Worm (Caenorhabditis elegans) whole organism, young adult: ENCODE measurements around the gene clc-19.

Experiments used
- B0336.3 ChIP-seq: fragments of 200-800 bp; sonication (Bioruptor generic); IDR thresholded peaks from 2 replicates; pipeline ENCODE4 v1.3.6; 2022; ENCODE audit warnings: missing genetic modification characterization, missing compliant biosample characterization
- D2030.7 ChIP-seq: fragments of 200-800 bp; sonication (Bioruptor generic); IDR thresholded peaks from 2 replicates; pipeline ENCODE4 v1.3.6; 2022; ENCODE audit warnings: missing genetic modification reagents, missing genetic modification characterization, missing compliant biosample characterization
- F22D6.2 ChIP-seq: sonication (generic microtip); optimal IDR thresholded peaks from 2 replicates; lab custom pipeline; 2016; ENCODE audit warnings: mild to moderate bottlenecking, missing genetic modification characterization, missing compliant biosample characterization
- F23B12.7 ChIP-seq: sonication (generic microtip); optimal IDR thresholded peaks from 2 replicates; lab custom pipeline; 2017; ENCODE audit warnings: missing genetic modification characterization, mild to moderate bottlenecking, missing compliant biosample characterization, antibody characterized with exemption, moderate library complexity; ENCODE audit not compliant: insufficient read depth
- F52B5.7 ChIP-seq: sonication (generic microtip); optimal IDR thresholded peaks from 2 replicates; lab custom pipeline; 2016; ENCODE audit warnings: mild to moderate bottlenecking, missing genetic modification characterization, missing compliant biosample characterization
- Y53G8AR.9 ChIP-seq: fragments of 200-800 bp; sonication (Bioruptor generic); conservative IDR thresholded peaks from 2 replicates; pipeline ENCODE4 v1.3.6; 2022; ENCODE audit warnings: missing genetic modification reagents, missing genetic modification characterization, missing compliant biosample characterization
- Y95B8A.8 ChIP-seq: fragments of 200-800 bp; sonication (Bioruptor generic); IDR thresholded peaks from 2 replicates; pipeline ENCODE4 v1.3.6; 2022; ENCODE audit warnings: missing genetic modification reagents, missing genetic modification characterization, missing compliant biosample characterization
- athp-1 ChIP-seq: sonication (generic microtip); optimal IDR thresholded peaks from 2 replicates; lab custom pipeline; 2017; ENCODE audit warnings: mild to moderate bottlenecking, missing genetic modification characterization, missing compliant biosample characterization
- attf-3 ChIP-seq: fragments of 200-800 bp; sonication (Bioruptor generic); conservative IDR thresholded peaks from 2 replicates; pipeline ENCODE4 v1.3.6; 2022; ENCODE audit warnings: missing genetic modification reagents, missing genetic modification characterization, missing compliant biosample characterization
- cebp-1 ChIP-seq, 2 experiments: fragments of 200-800 bp in 1 of 2; sonication (Bioruptor generic) in 1 of 2; sonication (generic microtip) in 1 of 2; IDR thresholded peaks in 1 of 2; optimal IDR thresholded peaks in 1 of 2; 2 replicates each; pipeline versions ENCODE4 v1.3.6 to Lab custom; 2017 to 2022; ENCODE audit warnings: missing compliant biosample characterization in 2 of 2, missing genetic modification characterization in 2 of 2, mild to moderate bottlenecking in 1 of 2, missing genetic modification reagents in 1 of 2, moderate library complexity in 1 of 2
- ceh-58 ChIP-seq: fragments of 200-800 bp; sonication (Bioruptor generic); IDR thresholded peaks from 2 replicates; pipeline ENCODE4 v1.3.6; 2022; ENCODE audit warnings: missing genetic modification characterization, missing compliant biosample characterization
- ceh-91 ChIP-seq: fragments of 200-800 bp; sonication (Bioruptor generic); IDR thresholded peaks from 2 replicates; pipeline ENCODE4 v1.3.6; 2022; ENCODE audit warnings: missing genetic modification reagents, missing genetic modification characterization, missing compliant biosample characterization
- chd-7 ChIP-seq: sonication (generic microtip); optimal IDR thresholded peaks from 2 replicates; lab custom pipeline; 2016; ENCODE audit warnings: mild to moderate bottlenecking, missing genetic modification characterization, moderate library complexity, missing compliant biosample characterization
- dpl-1 ChIP-seq: fragments of 150-350 bp; optimal IDR thresholded peaks from 2 replicates; lab custom pipeline; 2014; ENCODE audit warnings: missing biosample characterization, missing genetic modification reagents, missing genetic modification characterization
- efl-1 ChIP-seq: fragments of 150-350 bp; optimal IDR thresholded peaks from 2 replicates; lab custom pipeline; 2014; ENCODE audit warnings: missing biosample characterization, missing genetic modification reagents, missing genetic modification characterization
- egl-18 ChIP-seq: fragments of 200-800 bp; sonication (Bioruptor generic); IDR thresholded peaks from 2 replicates; pipeline ENCODE4 v1.3.6; 2022; ENCODE audit warnings: missing genetic modification reagents, missing genetic modification characterization, missing compliant biosample characterization
- ekl-4 ChIP-seq: fragments of 200-800 bp; sonication (Bioruptor generic); IDR thresholded peaks from 2 replicates; pipeline ENCODE4 v1.3.6; 2022; ENCODE audit warnings: missing genetic modification reagents, missing genetic modification characterization, missing compliant biosample characterization
- him-1 ChIP-seq: sonication (generic microtip); optimal IDR thresholded peaks from 2 replicates; lab custom pipeline; 2016; ENCODE audit warnings: missing genotype, missing genetic modification reagents, missing genetic modification characterization, missing compliant biosample characterization
- hmg-1.2 ChIP-seq: fragments of 200-800 bp; sonication (Bioruptor generic); IDR thresholded peaks from 2 replicates; pipeline ENCODE4 v1.3.6; 2022; ENCODE audit warnings: missing genetic modification reagents, missing genetic modification characterization, missing compliant biosample characterization
- hsf-1 ChIP-seq: fragments of 200-800 bp; sonication (Bioruptor generic); IDR thresholded peaks from 2 replicates; pipeline ENCODE4 v1.3.6; 2022; ENCODE audit warnings: missing genetic modification reagents, missing genetic modification characterization, missing compliant biosample characterization
- let-607 ChIP-seq, 2 experiments: fragments of 200-800 bp in 1 of 2; sonication (Bioruptor generic) in 1 of 2; sonication (generic microtip) in 1 of 2; optimal IDR thresholded peaks; 2 replicates each; lab custom pipeline; 2016 to 2018; ENCODE audit warnings: mild to moderate bottlenecking in 2 of 2, missing compliant biosample characterization in 2 of 2, missing genetic modification characterization in 2 of 2, moderate library complexity in 2 of 2, missing genotype in 1 of 2
- lin-26 ChIP-seq: fragments of 200-800 bp; sonication (Bioruptor generic); IDR thresholded peaks from 2 replicates; pipeline ENCODE4 v1.3.6; 2022; ENCODE audit warnings: missing genetic modification reagents, missing genetic modification characterization, missing compliant biosample characterization
- lin-35 ChIP-seq, 3 experiments: fragments of 150-350 bp in 2 of 3; sonication (generic microtip) in 1 of 3; optimal IDR thresholded peaks; 2 replicates each; lab custom pipeline; 2014 to 2018; ENCODE audit warnings: missing biosample characterization in 3 of 3, missing genetic modification characterization in 3 of 3, missing genetic modification reagents in 3 of 3
- lin-40 ChIP-seq: sonication (generic microtip); optimal IDR thresholded peaks from 2 replicates; lab custom pipeline; 2016; ENCODE audit warnings: missing genetic modification characterization, mild to moderate bottlenecking, missing compliant biosample characterization, missing genotype, missing genetic modification reagents
- lin-54 ChIP-seq: fragments of 200-800 bp; sonication (Bioruptor generic); optimal IDR thresholded peaks from 2 replicates; lab custom pipeline; 2018; ENCODE audit warnings: mild to moderate bottlenecking, missing genetic modification characterization, missing compliant biosample characterization
- madf-3 ChIP-seq: fragments of 200-800 bp; sonication (Bioruptor generic); IDR thresholded peaks from 2 replicates; pipeline ENCODE4 v1.3.6; 2022; ENCODE audit warnings: missing genetic modification reagents, missing genetic modification characterization, missing compliant biosample characterization
- madf-6 ChIP-seq: fragments of 200-800 bp; sonication (Bioruptor generic); IDR thresholded peaks from 2 replicates; pipeline ENCODE4 v1.3.6; 2022; ENCODE audit warnings: missing genetic modification reagents, missing genetic modification characterization, missing compliant biosample characterization
- mcd-1 ChIP-seq: fragments of 200-800 bp; sonication (Bioruptor generic); IDR thresholded peaks from 2 replicates; pipeline ENCODE4 v1.3.6; 2022; ENCODE audit warnings: missing genetic modification reagents, missing genetic modification characterization, missing compliant biosample characterization
- nfyb-1 ChIP-seq: fragments of 200-800 bp; sonication (Bioruptor generic); IDR thresholded peaks from 2 replicates; pipeline ENCODE4 v1.3.6; 2022; ENCODE audit warnings: missing genetic modification reagents, missing genetic modification characterization, missing compliant biosample characterization
- nhr-80 ChIP-seq: sonication (generic microtip); optimal IDR thresholded peaks from 2 replicates; lab custom pipeline; 2016; ENCODE audit warnings: missing genetic modification characterization, missing compliant biosample characterization
- rec-8 ChIP-seq, 2 experiments: sonication (generic microtip); optimal IDR thresholded peaks; 2 replicates each; lab custom pipeline; 2016; ENCODE audit warnings: mild to moderate bottlenecking in 2 of 2, missing genetic modification characterization in 2 of 2, missing genetic modification reagents in 2 of 2, missing genotype in 2 of 2, missing biosample characterization in 1 of 2, missing compliant biosample characterization in 1 of 2, moderate library complexity in 1 of 2
- repo-1 ChIP-seq: sonication (generic microtip); optimal IDR thresholded peaks from 2 replicates; lab custom pipeline; 2017; ENCODE audit warnings: mild to moderate bottlenecking, missing genetic modification characterization, missing compliant biosample characterization
- rpc-1 ChIP-seq, 2 experiments: fragments of 150-350 bp in 1 of 2; sonication (generic microtip) in 1 of 2; optimal IDR thresholded peaks; 2 replicates each; lab custom pipeline; 2014 to 2018; ENCODE audit warnings: missing biosample characterization in 1 of 2, missing genetic modification characterization in 1 of 2, missing genetic modification reagents in 1 of 2, missing genotype in 1 of 2
- somi-1 ChIP-seq: fragments of 200-800 bp; sonication (Bioruptor generic); optimal IDR thresholded peaks from 2 replicates; lab custom pipeline; 2018; ENCODE audit warnings: mild to moderate bottlenecking, missing genetic modification characterization, missing compliant biosample characterization
- tbx-9 ChIP-seq: sonication (generic microtip); optimal IDR thresholded peaks from 2 replicates; lab custom pipeline; 2016; ENCODE audit warnings: borderline replicate concordance, missing genetic modification characterization, inconsistent platforms, missing compliant biosample characterization
- tlf-1 ChIP-seq: fragments of 200-800 bp; sonication (Bioruptor generic); optimal IDR thresholded peaks from 2 replicates; lab custom pipeline; 2018; ENCODE audit warnings: mild to moderate bottlenecking, missing genetic modification characterization, missing compliant biosample characterization
- ztf-26 ChIP-seq: sonication (generic microtip); optimal IDR thresholded peaks from 2 replicates; lab custom pipeline; 2017; ENCODE audit warnings: missing genetic modification characterization, missing compliant biosample characterization
- ztf-28 ChIP-seq: fragments of 200-800 bp; sonication (Bioruptor generic); IDR thresholded peaks from 2 replicates; pipeline ENCODE4 v1.3.6; 2022; ENCODE audit warnings: missing genetic modification reagents, missing genetic modification characterization, missing compliant biosample characterization

clc-19 gene

DNA sequence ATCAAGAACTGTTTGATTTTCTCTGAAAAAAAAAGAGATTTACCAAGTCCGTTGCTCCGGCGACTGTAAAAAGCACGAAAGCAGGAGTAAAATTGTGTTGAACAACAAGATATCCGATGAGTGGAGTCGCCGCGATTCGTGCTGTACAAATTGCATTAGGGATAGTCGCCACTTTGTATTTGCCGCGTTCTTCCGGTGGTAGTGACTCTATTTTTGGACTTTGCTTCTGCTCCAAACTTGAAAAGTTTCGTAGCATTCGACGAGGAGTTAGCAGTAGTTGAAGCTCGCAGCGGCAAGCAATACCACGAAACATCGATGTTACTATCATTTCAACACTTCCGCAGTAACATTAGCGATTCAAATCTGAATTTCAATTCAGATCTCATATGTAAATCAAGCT is 36.2 kb upstream of the clc-19 start, which contains the start of gene crls-1:
crls-1 (minus strand) TSS at position 363 of the 400 bp plus-strand sequence.
- TF ChIP-seq B0336.3 (GFP tag; lab: Robert Waterston, UW): 0 out of 2 replicates have a peak, but pooled peaks have one; percentile 30
- TF ChIP-seq F52B5.7 (tag; lab: Kevin White, UChicago): peak; percentile 26
- peak; percentile 59; the same call in 1 of the 2 replicates for TF ChIP-seq hsf-1 (GFP tag; lab: Robert Waterston, UW)
- no peak for TF ChIP-seq let-607 (tag; optimal IDR thresholded peaks at IDR 0.05; lab: Kevin White, UChicago)
- TF ChIP-seq tlf-1 (GFP tag; lab: Kevin White, UChicago): peak; percentile 16
- TF ChIP-seq madf-3 (GFP tag; lab: Robert Waterston, UW): 0 out of 2 replicates have a peak, but pooled peaks have one; percentile 28
- TF ChIP-seq dpl-1 (GFP tag; lab: Kevin White, UChicago): no peak
- no peak for TF ChIP-seq rpc-1 (optimal IDR thresholded peaks at IDR 0.05; lab: Kevin White, UChicago)
- no peak for TF ChIP-seq rpc-1 (tag; optimal IDR thresholded peaks at IDR 0.05; lab: Kevin White, UChicago)
- TF ChIP-seq nfyb-1 (GFP tag; lab: Robert Waterston, UW): 0 out of 2 replicates have a peak, but pooled peaks have one; percentile 37
- TF ChIP-seq Y95B8A.8 (GFP tag; lab: Robert Waterston, UW): 0 out of 2 replicates have a peak, but pooled peaks have one; percentile 17
- TF ChIP-seq Y53G8AR.9 (GFP tag; lab: Robert Waterston, UW): peak; percentile 53; the same call in 1 of the 2 replicates
- TF ChIP-seq chd-7 (tag; lab: Kevin White, UChicago): peak; percentile 25
- TF ChIP-seq ceh-91 (GFP tag; lab: Robert Waterston, UW): no peak
- no peak for TF ChIP-seq somi-1 (GFP tag; lab: Kevin White, UChicago)
- TF ChIP-seq D2030.7 (GFP tag; lab: Robert Waterston, UW): peak; percentile 14; the same call in 1 of the 2 replicates
- peak; percentile 29 for TF ChIP-seq mcd-1
- TF ChIP-seq ekl-4 (GFP tag; lab: Robert Waterston, UW): peak; percentile 58; the same call in 1 of the 2 replicates
- no peak for TF ChIP-seq egl-18 (GFP tag; lab: Robert Waterston, UW)
- TF ChIP-seq tbx-9 (tag; lab: Kevin White, UChicago): no peak
- peak; percentile 14; the same call in 1 of the 2 replicates for TF ChIP-seq madf-6 (GFP tag; lab: Robert Waterston, UW)
- TF ChIP-seq repo-1 (tag; lab: Kevin White, UChicago): peak; percentile 72

DNA sequence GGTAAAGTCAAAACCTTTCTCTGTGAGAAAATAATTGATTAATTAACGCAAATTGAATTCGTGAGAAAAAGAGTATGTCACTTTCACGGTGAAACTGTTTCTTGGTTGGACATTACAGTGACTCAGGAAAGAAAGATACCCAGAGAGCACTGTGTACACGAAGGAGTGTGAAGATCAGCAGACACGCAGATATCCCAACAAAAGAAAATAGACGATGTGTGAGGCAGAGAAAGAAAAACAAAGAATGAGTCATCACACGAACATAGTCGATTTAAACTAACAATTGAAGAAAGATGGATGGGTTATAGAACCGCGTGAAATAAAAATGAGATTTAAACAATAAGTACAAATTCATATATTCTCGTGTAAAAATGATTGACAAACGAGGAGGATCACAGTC is 34.6 kb upstream of the clc-19 start:
- TF ChIP-seq hmg-1.2 (GFP tag; lab: Robert Waterston, UW): peak; percentile 16; the same call in 1 of the 2 replicates
- TF ChIP-seq cebp-1 (GFP tag; IDR thresholded peaks at IDR 0.05; lab: Robert Waterston, UW): no peak
- TF ChIP-seq cebp-1 (tag; optimal IDR thresholded peaks at IDR 0.05; lab: Kevin White, UChicago): peak; percentile 2
- TF ChIP-seq ztf-28: no peak
- TF ChIP-seq lin-26 (GFP tag; lab: Robert Waterston, UW): no peak
- TF ChIP-seq, all 124 proteins: peak for 2

DNA sequence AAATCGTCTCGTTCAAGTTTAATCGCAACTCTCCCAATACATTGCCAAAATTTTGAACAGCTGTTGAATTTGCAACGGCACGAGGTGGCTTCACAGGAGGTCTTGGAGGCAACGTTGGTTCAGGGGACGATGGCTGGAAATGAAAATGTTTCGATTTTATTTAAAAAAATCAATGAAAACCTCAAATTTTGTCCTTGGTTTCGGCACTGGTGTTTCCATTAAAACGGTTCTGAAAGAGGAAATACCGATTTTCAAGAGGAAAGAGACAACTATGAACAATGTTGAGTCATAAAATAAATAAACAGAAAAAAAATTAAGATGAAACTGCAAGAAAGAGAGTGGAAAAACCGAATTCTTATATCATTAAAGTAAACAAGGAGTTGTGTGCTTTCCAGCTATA is 33.9 kb upstream of the clc-19 start, which contains the start of gene F23H11.4:
F23H11.4 (minus strand) TSS at position 229 of the 400 bp plus-strand sequence.
- no peak for TF ChIP-seq ceh-58 (GFP tag; lab: Robert Waterston, UW)

DNA sequence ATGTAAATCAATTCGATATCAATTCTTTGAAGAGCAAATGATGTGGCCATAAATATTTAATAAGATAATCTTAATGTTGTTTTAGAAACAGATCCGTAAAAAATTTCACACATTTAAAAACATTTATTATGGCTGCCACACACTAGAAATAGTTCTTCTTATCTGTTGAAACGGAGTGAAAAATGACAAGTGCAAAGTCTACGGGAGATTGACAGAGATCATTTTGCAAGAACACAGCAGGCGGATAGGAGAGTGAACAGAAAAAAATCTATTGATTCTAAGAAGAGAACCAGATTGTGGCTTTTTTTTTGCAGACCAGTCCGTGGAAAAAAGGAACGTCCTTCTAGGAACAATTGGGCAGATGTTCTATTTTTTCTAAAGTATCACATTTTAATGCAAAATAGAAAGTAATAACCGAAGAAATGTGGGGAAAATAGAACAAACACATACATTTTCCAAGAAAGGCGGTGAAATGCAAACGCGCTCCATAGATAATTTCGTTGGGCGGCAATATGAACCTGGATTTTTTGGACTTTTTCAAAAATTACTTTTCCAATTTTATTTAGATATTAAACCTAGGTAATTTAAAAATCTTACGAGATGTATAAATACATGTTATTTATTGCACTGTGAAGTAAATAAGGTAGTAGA is 28.4 kb upstream of the clc-19 start:
- TF ChIP-seq him-1: peak; percentile 25
- TF ChIP-seq mcd-1: peak; percentile 85
- no peak for TF ChIP-seq F22D6.2
- TF ChIP-seq lin-35 (GFP tag; optimal IDR thresholded peaks at IDR 0.05; lab: Kevin White, UChicago): peak in 1 of 3 experiments; percentile 39
- peak; percentile 41 for TF ChIP-seq lin-54 (GFP tag; lab: Kevin White, UChicago)
- TF ChIP-seq nhr-80 (tag; lab: Kevin White, UChicago): peak; percentile 54
- no peak for TF ChIP-seq ceh-91 (GFP tag; lab: Robert Waterston, UW)
- peak; percentile 57 for TF ChIP-seq efl-1
- no peak for TF ChIP-seq rec-8 (tag; optimal IDR thresholded peaks at IDR 0.05; lab: Kevin White, UChicago)
- TF ChIP-seq F23B12.7 (tag; lab: Kevin White, UChicago): no peak
- TF ChIP-seq lin-40: peak; percentile 25
- 0 out of 2 replicates have a peak, but pooled peaks have one; percentile 8 for TF ChIP-seq hmg-1.2 (GFP tag; lab: Robert Waterston, UW)
- TF ChIP-seq ztf-26 (tag; lab: Kevin White, UChicago): peak; percentile 21
- peak; percentile 47 for TF ChIP-seq dpl-1 (GFP tag; lab: Kevin White, UChicago)
- 0 out of 2 replicates have a peak, but pooled peaks have one; percentile 8 for TF ChIP-seq attf-3 (GFP tag; lab: Robert Waterston, UW)
- TF ChIP-seq D2030.7 (GFP tag; lab: Robert Waterston, UW): peak; percentile 11; the same call in 1 of the 2 replicates
- peak; percentile 19 for TF ChIP-seq athp-1 (tag; lab: Kevin White, UChicago)
- peak; percentile 35; the same call in 1 of the 2 replicates for TF ChIP-seq madf-6 (GFP tag; lab: Robert Waterston, UW)
- TF ChIP-seq, all 124 proteins: peak for 14
